Worm (Caenorhabditis elegans) whole organism, L1 larva: Measurements from ENCODE around the gene K07F5.12.

ENCODE experiments used
- alr-1 ChIP-seq: fragments of 200-800 bp; sonication (Bioruptor generic); optimal IDR thresholded peaks from 2 replicates; lab custom pipeline; 2018; ENCODE audit warnings: borderline replicate concordance, mild to moderate bottlenecking, missing genetic modification characterization, missing compliant biosample characterization
- aly-2 ChIP-seq: fragments of 150-350 bp; optimal IDR thresholded peaks from 2 replicates; lab custom pipeline; 2014; ENCODE audit warnings: missing biosample characterization, missing genetic modification characterization
- ceh-8 ChIP-seq: fragments of 200-800 bp; sonication (Bioruptor generic); optimal IDR thresholded peaks from 2 replicates; lab custom pipeline; 2018; ENCODE audit warnings: mild to moderate bottlenecking, missing genetic modification characterization, moderate library complexity, missing compliant biosample characterization
- efl-3 ChIP-seq: fragments of 200-800 bp; sonication (Bioruptor generic); optimal IDR thresholded peaks from 2 replicates; lab custom pipeline; 2018; ENCODE audit warnings: mild to moderate bottlenecking, missing genetic modification characterization, missing compliant biosample characterization
- elt-2 ChIP-seq: sonication (generic microtip); optimal IDR thresholded peaks from 2 replicates; lab custom pipeline; 2016; ENCODE audit warnings: missing genetic modification characterization, mild to moderate bottlenecking, inconsistent platforms, missing compliant biosample characterization, missing genetic modification reagents
- elt-3 ChIP-seq, 6 experiments: fragments of 150-350 bp in 1 of 6; sonication (generic microtip); optimal IDR thresholded peaks; 2 replicates each; lab custom pipeline; 2017 to 2018; ENCODE audit warnings: missing biosample characterization in 6 of 6, missing genetic modification characterization in 6 of 6, inconsistent platforms in 1 of 6
- mef-2 ChIP-seq: fragments of 150-350 bp; optimal IDR thresholded peaks from 2 replicates; lab custom pipeline; 2014; ENCODE audit warnings: missing biosample characterization, missing genetic modification characterization
- nhr-12 ChIP-seq: sonication (generic microtip); optimal IDR thresholded peaks from 2 replicates; lab custom pipeline; 2017; ENCODE audit warnings: missing biosample characterization, missing genetic modification characterization
- nhr-237 ChIP-seq: fragments of 150-350 bp; optimal IDR thresholded peaks from 2 replicates; lab custom pipeline; 2014; ENCODE audit warnings: missing biosample characterization, missing genetic modification characterization
- nhr-85 ChIP-seq: sonication (generic microtip); peaks from one replicate; lab custom pipeline; 2016; ENCODE audit warnings: missing genetic modification characterization, inconsistent platforms, missing compliant biosample characterization
- pag-3 ChIP-seq: sonication (generic microtip); optimal IDR thresholded peaks from 2 replicates; lab custom pipeline; 2017; ENCODE audit warnings: missing genetic modification characterization, mild to moderate bottlenecking, missing compliant biosample characterization, antibody characterized with exemption, borderline replicate concordance; ENCODE audit not compliant: insufficient read depth
- snpc-4 ChIP-seq: fragments of 150-350 bp; optimal IDR thresholded peaks from 2 replicates; lab custom pipeline; 2014; ENCODE audit warnings: missing biosample characterization, missing genetic modification characterization
- swsn-7 ChIP-seq: sonication (generic microtip); optimal IDR thresholded peaks from 2 replicates; lab custom pipeline; 2016; ENCODE audit warnings: missing genetic modification characterization, missing compliant biosample characterization
- unc-130 ChIP-seq: fragments of 150-350 bp; optimal IDR thresholded peaks from 2 replicates; lab custom pipeline; 2017; ENCODE audit warnings: missing biosample characterization, missing genetic modification characterization, inconsistent platforms

ce11 chrIV:9867915-9868314 lies 12.1 kb downstream of the K07F5.12 start:
- TF ChIP-seq pag-3 (no peak), nhr-12 (tag; lab: Kevin White, UChicago) (no peak), nhr-85 (tag; lab: Kevin White, UChicago) (peak; percentile 98), swsn-7 (tag; lab: Kevin White, UChicago) (no peak), ceh-8 (GFP tag; lab: Kevin White, UChicago) (no peak), efl-3 (GFP tag; lab: Kevin White, UChicago) (no peak), unc-130 (tag; lab: Kevin White, UChicago) (peak; percentile 89), aly-2 (tag; lab: Kevin White, UChicago) (no peak), mef-2 (no peak), elt-3 (tag; optimal IDR thresholded peaks at IDR 0.05; lab: Kevin White, UChicago) (peak in 5 of 6 experiments; percentile 56 to 98 (median 67)), elt-2 (tag; lab: Kevin White, UChicago) (no peak), snpc-4 (tag; lab: Kevin White, UChicago) (no peak), nhr-237 (no peak), alr-1 (tag; lab: Kevin White, UChicago) (no peak)
